Fruit fly (Drosophila melanogaster) whole organism, embryonic: ENCODE results near the gene CG31122.

ENCODE experiments used
- Atf3 ChIP-seq: fragments of 200-800 bp; sonication (Bioruptor generic); optimal IDR thresholded peaks from 3 replicates; lab custom pipeline; 2016; ENCODE audit warnings: missing biosample characterization, missing genetic modification characterization
- BEAF-32 ChIP-seq: fragments of 200-800 bp; sonication (Bioruptor generic); optimal IDR thresholded peaks from 3 replicates; lab custom pipeline; 2017; ENCODE audit warnings: missing biosample characterization, missing genetic modification characterization, mild to moderate bottlenecking, moderate library complexity, missing genetic modification reagents
- CG10654 ChIP-seq: fragments of 200-800 bp; sonication (Bioruptor generic); optimal IDR thresholded peaks from 2 replicates; lab custom pipeline; 2016; ENCODE audit warnings: missing biosample characterization, missing genetic modification characterization
- CG10959 ChIP-seq: fragments of 200-800 bp; sonication (Bioruptor generic); IDR thresholded peaks from 2 replicates; pipeline ENCODE4 v1.3.6; 2022; ENCODE audit warnings: missing biosample characterization, missing genetic modification characterization
- CG11247 ChIP-seq: fragments of 200-800 bp; sonication (Bioruptor generic); IDR thresholded peaks from 2 replicates; pipeline ENCODE4 v1.3.6; 2022; ENCODE audit warnings: missing biosample characterization, missing genetic modification characterization
- CG11695 ChIP-seq: fragments of 200-800 bp; sonication (Bioruptor generic); IDR thresholded peaks from 3 replicates; pipeline ENCODE4 v1.3.6; 2022; ENCODE audit warnings: missing biosample characterization, missing genetic modification characterization
- CG11696 ChIP-seq: fragments of 200-800 bp; sonication (Bioruptor generic); IDR thresholded peaks from 2 replicates; pipeline ENCODE4 v1.3.6; 2022; ENCODE audit warnings: missing biosample characterization, missing genetic modification characterization
- CG12769 ChIP-seq: fragments of 200-800 bp; sonication (Bioruptor generic); optimal IDR thresholded peaks from 2 replicates; lab custom pipeline; 2019; ENCODE audit warnings: missing biosample characterization, mild to moderate bottlenecking, missing genetic modification characterization, moderate library complexity
- CG13123 ChIP-seq: fragments of 200-800 bp; sonication (Bioruptor generic); optimal IDR thresholded peaks from 2 replicates; lab custom pipeline; 2016; ENCODE audit warnings: missing biosample characterization, missing genetic modification characterization
- CG13424 ChIP-seq: fragments of 200-800 bp; sonication (Bioruptor generic); optimal IDR thresholded peaks from 2 replicates; lab custom pipeline; 2019; ENCODE audit warnings: missing biosample characterization, mild to moderate bottlenecking, missing genetic modification characterization, moderate library complexity
- CG14860 ChIP-seq: fragments of 200-800 bp; sonication (Bioruptor generic); IDR thresholded peaks from 3 replicates; pipeline ENCODE4 v1.3.6; 2022; ENCODE audit warnings: missing biosample characterization, missing genetic modification characterization; ENCODE audit not compliant: partially characterized antibody
- CG15011 ChIP-seq: fragments of 200-800 bp; sonication (Bioruptor generic); optimal IDR thresholded peaks from 3 replicates; lab custom pipeline; 2018; ENCODE audit warnings: missing biosample characterization, mild to moderate bottlenecking, missing genetic modification characterization
- CG1647 ChIP-seq: fragments of 200-800 bp; sonication (Bioruptor generic); optimal IDR thresholded peaks from 3 replicates; lab custom pipeline; 2016; ENCODE audit warnings: missing biosample characterization, missing genetic modification characterization
- CG17912 ChIP-seq: fragments of 200-800 bp; sonication (Bioruptor generic); optimal IDR thresholded peaks from 2 replicates; lab custom pipeline; 2018; ENCODE audit warnings: missing biosample characterization, mild to moderate bottlenecking, missing genetic modification characterization
- CG18262 ChIP-seq: fragments of 200-800 bp; optimal IDR thresholded peaks from 3 replicates; lab custom pipeline; 2019; ENCODE audit warnings: missing biosample characterization, mild to moderate bottlenecking, missing genetic modification characterization, moderate library complexity
- CG1832 ChIP-seq: fragments of 200-800 bp; sonication (Bioruptor generic); optimal IDR thresholded peaks from 2 replicates; lab custom pipeline; 2017; ENCODE audit warnings: missing biosample characterization, mild to moderate bottlenecking, missing genetic modification characterization, inconsistent platforms
- CG31224 ChIP-seq: fragments of 200-800 bp; sonication (Bioruptor generic); IDR thresholded peaks from 2 replicates; pipeline ENCODE4 v1.3.6; 2022; ENCODE audit warnings: missing biosample characterization, missing genetic modification characterization
- CG33213 ChIP-seq: fragments of 200-800 bp; sonication (Bioruptor generic); optimal IDR thresholded peaks from 3 replicates; lab custom pipeline; 2016; ENCODE audit warnings: missing biosample characterization, missing genetic modification characterization
- CG42726 ChIP-seq: fragments of 200-800 bp; sonication (Bioruptor generic); IDR thresholded peaks from 2 replicates; pipeline ENCODE4 v1.3.6; 2022; ENCODE audit warnings: missing biosample characterization, missing genetic modification characterization; ENCODE audit not compliant: partially characterized antibody
- CG4328 ChIP-seq: fragments of 200-800 bp; sonication (Bioruptor generic); optimal IDR thresholded peaks from 3 replicates; lab custom pipeline; 2017; ENCODE audit warnings: missing biosample characterization, missing genetic modification reagents, missing genetic modification characterization
- CG9609 ChIP-seq: fragments of 200-800 bp; sonication (Bioruptor generic); optimal IDR thresholded peaks from 3 replicates; lab custom pipeline; 2016; ENCODE audit warnings: missing biosample characterization, missing genetic modification characterization
- CG9932 ChIP-seq: fragments of 200-800 bp; sonication (Bioruptor generic); IDR thresholded peaks from 2 replicates; pipeline ENCODE4 v1.3.6; 2022; ENCODE audit warnings: missing biosample characterization, missing genetic modification characterization
- CTCF ChIP-seq: fragments of 200-800 bp; sonication (Bioruptor generic); optimal IDR thresholded peaks from 2 replicates; lab custom pipeline; 2017; ENCODE audit warnings: missing biosample characterization, mild to moderate bottlenecking, missing genetic modification characterization, moderate library complexity
- Dip2 ChIP-seq: fragments of 200-800 bp; sonication (Bioruptor generic); IDR thresholded peaks from 2 replicates; pipeline ENCODE4 v1.3.6; 2022; ENCODE audit warnings: missing biosample characterization, missing genetic modification characterization
- Drgx ChIP-seq: fragments of 200-800 bp; sonication (Bioruptor generic); IDR thresholded peaks from 2 replicates; pipeline ENCODE4 v1.3.6; 2022; ENCODE audit warnings: missing biosample characterization, missing genetic modification characterization
- Ets65A ChIP-seq: fragments of 200-800 bp; sonication (Bioruptor generic); peaks from one replicate; lab custom pipeline; 2016; ENCODE audit warnings: missing biosample characterization, missing genetic modification characterization
- Ets97D ChIP-seq: fragments of 200-800 bp; sonication (Bioruptor generic); optimal IDR thresholded peaks from 3 replicates; lab custom pipeline; 2016; ENCODE audit warnings: missing biosample characterization, missing genetic modification characterization
- MESR4 ChIP-seq: fragments of 200-800 bp; sonication (Bioruptor generic); optimal IDR thresholded peaks from 2 replicates; lab custom pipeline; 2018; ENCODE audit warnings: missing biosample characterization, mild to moderate bottlenecking, missing genetic modification characterization, moderate library complexity
- NfI ChIP-seq: fragments of 200-800 bp; sonication (Bioruptor generic); optimal IDR thresholded peaks from 3 replicates; lab custom pipeline; 2018; ENCODE audit warnings: missing biosample characterization, mild to moderate bottlenecking, missing genetic modification characterization, moderate library complexity
- Pdp1 ChIP-seq, 2 experiments: fragments of 200-800 bp; sonication (Bioruptor generic); optimal IDR thresholded peaks; 3 replicates each; lab custom pipeline; 2016; ENCODE audit warnings: missing biosample characterization in 2 of 2, missing genetic modification characterization in 2 of 2, mild to moderate bottlenecking in 1 of 2, moderate library complexity in 1 of 2
- Taf1 ChIP-seq: fragments of 200-800 bp; sonication (Bioruptor generic); IDR thresholded peaks from 2 replicates; pipeline ENCODE4 v1.3.6; 2022; ENCODE audit warnings: missing biosample characterization, missing genetic modification characterization
- YL-1 ChIP-seq: fragments of 200-800 bp; sonication (Bioruptor generic); optimal IDR thresholded peaks from 3 replicates; lab custom pipeline; 2017; ENCODE audit warnings: missing biosample characterization, mild to moderate bottlenecking, missing genetic modification characterization
- ase ChIP-seq: fragments of 200-800 bp; sonication (Bioruptor generic); IDR thresholded peaks from 3 replicates; pipeline ENCODE4 v1.3.6; 2022; ENCODE audit warnings: missing biosample characterization, missing genetic modification characterization
- ato ChIP-seq: fragments of 200-800 bp; sonication (Bioruptor generic); IDR thresholded peaks from 2 replicates; pipeline ENCODE4 v1.3.6; 2022; ENCODE audit warnings: missing biosample characterization, missing genetic modification characterization; ENCODE audit not compliant: partially characterized antibody
- btn ChIP-seq: fragments of 200-800 bp; sonication (Bioruptor generic); optimal IDR thresholded peaks from 2 replicates; lab custom pipeline; 2016; ENCODE audit warnings: missing biosample characterization, missing genetic modification characterization
- dati ChIP-seq: fragments of 200-800 bp; sonication (Bioruptor generic); IDR thresholded peaks from 2 replicates; pipeline ENCODE4 v1.3.6; 2022; ENCODE audit warnings: missing biosample characterization, missing genetic modification characterization
- dysf ChIP-seq: fragments of 200-800 bp; sonication (Bioruptor generic); IDR thresholded peaks from 3 replicates; pipeline ENCODE4 v1.3.6; 2022; ENCODE audit warnings: missing biosample characterization, missing genetic modification characterization
- emc ChIP-seq: fragments of 200-800 bp; sonication (Bioruptor generic); optimal IDR thresholded peaks from 2 replicates; lab custom pipeline; 2016; ENCODE audit warnings: missing biosample characterization, missing genetic modification characterization
- en ChIP-seq: fragments of 200-800 bp; sonication (Bioruptor generic); optimal IDR thresholded peaks from 2 replicates; lab custom pipeline; 2016; ENCODE audit warnings: missing biosample characterization, missing genetic modification characterization
- h ChIP-seq: fragments of >200 bp; optimal IDR thresholded peaks from 2 replicates; lab custom pipeline; 2017
- hbn ChIP-seq: fragments of 200-800 bp; sonication (Bioruptor generic); IDR thresholded peaks from 2 replicates; pipeline ENCODE4 v1.3.6; 2022; ENCODE audit warnings: missing biosample characterization, missing genetic modification characterization; ENCODE audit not compliant: partially characterized antibody
- inv ChIP-seq: fragments of 200-800 bp; sonication (Bioruptor generic); IDR thresholded peaks from 2 replicates; pipeline ENCODE4 v1.3.6; 2022; ENCODE audit warnings: missing biosample characterization, missing genetic modification characterization; ENCODE audit not compliant: partially characterized antibody
- lov ChIP-seq, 2 experiments: fragments of 200-800 bp in 1 of 2; fragments of >200 bp in 1 of 2; sonication (Bioruptor generic) in 1 of 2; IDR thresholded peaks in 1 of 2; optimal IDR thresholded peaks in 1 of 2; 2 replicates in 1 of 2; 3 replicates in 1 of 2; pipeline versions ENCODE4 v1.3.6 to Lab custom; 2017 to 2022; ENCODE audit warnings: missing biosample characterization in 1 of 2, missing genetic modification characterization in 1 of 2
- nerfin-1 ChIP-seq: fragments of 200-800 bp; sonication (Bioruptor generic); optimal IDR thresholded peaks from 3 replicates; lab custom pipeline; 2019; ENCODE audit warnings: missing biosample characterization, mild to moderate bottlenecking, missing genetic modification characterization, moderate library complexity
- peb ChIP-seq: fragments of 200-800 bp; sonication (Bioruptor generic); IDR thresholded peaks from 2 replicates; pipeline ENCODE4 v1.3.6; 2022; ENCODE audit warnings: missing biosample characterization, missing genetic modification characterization
- wek ChIP-seq: fragments of 200-800 bp; sonication (Bioruptor generic); optimal IDR thresholded peaks from 3 replicates; lab custom pipeline; 2018; ENCODE audit warnings: missing biosample characterization, mild to moderate bottlenecking, missing genetic modification characterization, moderate library complexity
- zen ChIP-seq: fragments of 200-800 bp; sonication (Bioruptor generic); optimal IDR thresholded peaks from 3 replicates; lab custom pipeline; 2018; ENCODE audit warnings: missing biosample characterization, mild to moderate bottlenecking, missing genetic modification characterization, moderate library complexity

The CG31122 gene

dm6 chr3R:18402549-18403429 is 9.9 kb downstream of the CG31122 start, which contains the start of the genes Wdr37 and koko (continued):
- TF ChIP-seq inv (GFP tag; lab: Robert Waterston, UW) (peak; percentile 54; the same call in 1 of the 2 replicates), Atf3 (GFP tag; lab: Kevin White, UChicago) (peak; percentile 75), CG9932 (GFP tag; lab: Robert Waterston, UW) (peak; percentile 99), Taf1 (GFP tag; lab: Robert Waterston, UW) (peak; percentile 93), CG42726 (GFP tag; lab: Robert Waterston, UW) (peak; percentile 62; the same call in 1 of the 2 replicates), h (lab: Kevin White, UChicago) (no peak)

- no peak for TF ChIP-seq YL-1 (GFP tag; lab: Kevin White, UChicago)
- no peak for TF ChIP-seq CG11695 (GFP tag; lab: Robert Waterston, UW)
- no peak for TF ChIP-seq CG12769
- no peak for TF ChIP-seq wek (GFP tag; lab: Kevin White, UChicago)
- no peak for TF ChIP-seq dysf
- TF ChIP-seq Dip2 (GFP tag; lab: Robert Waterston, UW): no peak
- no peak for TF ChIP-seq CG14860 (GFP tag; lab: Robert Waterston, UW)
- TF ChIP-seq peb: no peak
- TF ChIP-seq hbn (GFP tag; lab: Robert Waterston, UW): no peak
- TF ChIP-seq zen (tag; lab: Kevin White, UChicago): peak; percentile 29
- TF ChIP-seq ato (GFP tag; lab: Robert Waterston, UW): peak; percentile 3; the same call in 1 of the 2 replicates
- TF ChIP-seq CG18262 (tag; lab: Kevin White, UChicago): no peak
- TF ChIP-seq ase: no peak
- no peak for TF ChIP-seq CG13123 (GFP tag; lab: Kevin White, UChicago)
- TF ChIP-seq Drgx (GFP tag; lab: Robert Waterston, UW): no peak
- TF ChIP-seq Ets65A (GFP tag; lab: Kevin White, UChicago): peak; percentile 91
- no peak for TF ChIP-seq CG17912 (GFP tag; lab: Kevin White, UChicago)
- TF ChIP-seq en (GFP tag; lab: Kevin White, UChicago): no peak
- TF ChIP-seq CG33213: peak; percentile 36
- TF ChIP-seq CTCF: no peak
- no peak for TF ChIP-seq dati (GFP tag; lab: Robert Waterston, UW)
- no peak for TF ChIP-seq emc (GFP tag; lab: Kevin White, UChicago)
- TF ChIP-seq nerfin-1 (tag; lab: Kevin White, UChicago): no peak
- no peak for TF ChIP-seq NfI (GFP tag; lab: Kevin White, UChicago)
- TF ChIP-seq btn (GFP tag; lab: Kevin White, UChicago): no peak
- no peak for TF ChIP-seq CG10959 (GFP tag; lab: Robert Waterston, UW)
- no peak for TF ChIP-seq Ets97D (GFP tag; lab: Kevin White, UChicago)
- TF ChIP-seq CG1647 (GFP tag; lab: Kevin White, UChicago): no peak
- TF ChIP-seq CG10654 (GFP tag; lab: Kevin White, UChicago): no peak
- TF ChIP-seq BEAF-32 (GFP tag; lab: Kevin White, UChicago): no peak
- TF ChIP-seq CG4328: no peak
- no peak for TF ChIP-seq CG1832 (GFP tag; lab: Kevin White, UChicago)
- no peak for TF ChIP-seq CG42726 (GFP tag; lab: Robert Waterston, UW)
- TF ChIP-seq lov (optimal IDR thresholded peaks at IDR 0.05; lab: Kevin White, UChicago): no peak
- TF ChIP-seq lov (GFP tag; IDR thresholded peaks at IDR 0.05; lab: Robert Waterston, UW): 0 out of 3 replicates have a peak, but pooled peaks have one; percentile 2
- no peak for TF ChIP-seq CG11247
- peak; percentile 55 for TF ChIP-seq MESR4 (GFP tag; lab: Kevin White, UChicago)
- no peak for TF ChIP-seq Taf1 (GFP tag; lab: Robert Waterston, UW)
- TF ChIP-seq CG13424 (tag; lab: Kevin White, UChicago): no peak
- no peak for TF ChIP-seq CG31224 (GFP tag; lab: Robert Waterston, UW)
- no peak for TF ChIP-seq CG15011
- peak in 1 of 2 experiments; percentile 22 for TF ChIP-seq Pdp1 (GFP tag; optimal IDR thresholded peaks at IDR 0.05; lab: Kevin White, UChicago)
- TF ChIP-seq CG11696 (GFP tag; lab: Robert Waterston, UW): no peak
- TF ChIP-seq CG9609: no peak
These were observed 13.0 kb downstream of the CG31122 start for dm6 chr3R:18399698-18400020.
